Worm (Caenorhabditis elegans) whole organism, L2 larva: ENCODE measurements around the gene R12C12.10.

Experiments
- C34F6.9 ChIP-seq: fragments of 150-350 bp; optimal IDR thresholded peaks from 2 replicates; lab custom pipeline; 2014; ENCODE audit warnings: missing biosample characterization, missing genetic modification characterization
- F13H6.1 ChIP-seq: sonication (generic microtip); optimal IDR thresholded peaks from 2 replicates; lab custom pipeline; 2016; ENCODE audit warnings: missing genetic modification characterization, missing compliant biosample characterization
- ZK546.5 ChIP-seq: sonication (generic microtip); optimal IDR thresholded peaks from 2 replicates; lab custom pipeline; 2017; ENCODE audit warnings: missing biosample characterization, missing genetic modification characterization
- alr-1 ChIP-seq: fragments of 150-350 bp; optimal IDR thresholded peaks from 2 replicates; lab custom pipeline; 2014; ENCODE audit warnings: missing biosample characterization, missing genetic modification characterization
- blmp-1 ChIP-seq: sonication (generic microtip); optimal IDR thresholded peaks from 2 replicates; lab custom pipeline; 2017; ENCODE audit warnings: missing genetic modification characterization, mild to moderate bottlenecking, missing compliant biosample characterization, antibody characterized with exemption, moderate library complexity; ENCODE audit not compliant: insufficient read depth
- ceh-16 ChIP-seq: fragments of 150-350 bp; optimal IDR thresholded peaks from 2 replicates; lab custom pipeline; 2014; ENCODE audit warnings: missing biosample characterization, missing genetic modification characterization
- crh-2 ChIP-seq: sonication (generic microtip); optimal IDR thresholded peaks from 2 replicates; lab custom pipeline; 2017; ENCODE audit warnings: missing biosample characterization, missing genetic modification characterization
- dmd-4 ChIP-seq: sonication (generic microtip); optimal IDR thresholded peaks from 2 replicates; lab custom pipeline; 2017; ENCODE audit warnings: missing biosample characterization, missing genetic modification characterization
- egl-27 ChIP-seq: sonication (generic microtip); optimal IDR thresholded peaks from 3 replicates; lab custom pipeline; 2017; ENCODE audit warnings: missing biosample characterization, missing genetic modification reagents, missing genetic modification characterization
- elt-1 ChIP-seq: fragments of 150-350 bp; optimal IDR thresholded peaks from 2 replicates; lab custom pipeline; 2014; ENCODE audit warnings: missing biosample characterization, missing genetic modification characterization
- elt-3 ChIP-seq: sonication (generic microtip); optimal IDR thresholded peaks from 2 replicates; lab custom pipeline; 2017; ENCODE audit warnings: missing biosample characterization, missing genetic modification characterization
- gmeb-1 ChIP-seq: fragments of 150-350 bp; optimal IDR thresholded peaks from 2 replicates; lab custom pipeline; 2014; ENCODE audit warnings: missing biosample characterization, missing genetic modification characterization
- lin-39 ChIP-seq: fragments of 150-350 bp; optimal IDR thresholded peaks from 2 replicates; lab custom pipeline; 2014; ENCODE audit warnings: missing biosample characterization, missing genetic modification reagents, missing genetic modification characterization
- lsy-2 ChIP-seq, 2 experiments: fragments of 150-350 bp in 1 of 2; sonication (generic microtip) in 1 of 2; optimal IDR thresholded peaks; 2 replicates each; lab custom pipeline; 2014 to 2017; ENCODE audit warnings: missing biosample characterization in 2 of 2, missing genetic modification characterization in 2 of 2
- mab-5 ChIP-seq: fragments of 150-350 bp; optimal IDR thresholded peaks from 2 replicates; lab custom pipeline; 2014; ENCODE audit warnings: missing biosample characterization, missing genetic modification characterization
- mbf-1 ChIP-seq: sonication (generic microtip); optimal IDR thresholded peaks from 2 replicates; lab custom pipeline; 2017; ENCODE audit warnings: missing biosample characterization, missing genetic modification characterization
- nhr-10 ChIP-seq: sonication (generic microtip); optimal IDR thresholded peaks from 2 replicates; lab custom pipeline; 2017; ENCODE audit warnings: missing biosample characterization, missing genetic modification characterization
- nhr-11 ChIP-seq: fragments of 150-350 bp; optimal IDR thresholded peaks from 2 replicates; lab custom pipeline; 2014; ENCODE audit warnings: missing biosample characterization, missing genetic modification characterization
- nhr-12 ChIP-seq: fragments of 150-350 bp; optimal IDR thresholded peaks from 2 replicates; lab custom pipeline; 2014; ENCODE audit warnings: missing biosample characterization, missing genetic modification characterization
- nhr-129 ChIP-seq: fragments of 150-350 bp; optimal IDR thresholded peaks from 2 replicates; lab custom pipeline; 2014; ENCODE audit warnings: missing biosample characterization, missing genetic modification characterization
- nhr-23 ChIP-seq: fragments of 150-350 bp; optimal IDR thresholded peaks from 2 replicates; lab custom pipeline; 2014; ENCODE audit warnings: missing biosample characterization, missing genetic modification reagents, missing genetic modification characterization
- nhr-25 ChIP-seq: fragments of 150-350 bp; sonication (generic microtip); optimal IDR thresholded peaks from 3 replicates; lab custom pipeline; 2014; ENCODE audit warnings: missing biosample characterization, missing genetic modification characterization
- nhr-6 ChIP-seq: fragments of 150-350 bp; optimal IDR thresholded peaks from 2 replicates; lab custom pipeline; 2014; ENCODE audit warnings: missing biosample characterization, missing genetic modification characterization
- nhr-77 ChIP-seq: fragments of 150-350 bp; optimal IDR thresholded peaks from 2 replicates; lab custom pipeline; 2014; ENCODE audit warnings: missing biosample characterization, missing genetic modification characterization
- peb-1 ChIP-seq: fragments of 150-350 bp; optimal IDR thresholded peaks from 2 replicates; lab custom pipeline; 2014; ENCODE audit warnings: missing biosample characterization, missing genetic modification characterization
- sem-4 ChIP-seq: fragments of 150-350 bp; optimal IDR thresholded peaks from 2 replicates; lab custom pipeline; 2014; ENCODE audit warnings: missing biosample characterization, missing genetic modification reagents, missing genetic modification characterization
- skn-1 ChIP-seq: sonication (generic microtip); optimal IDR thresholded peaks from 2 replicates; lab custom pipeline; 2017; ENCODE audit warnings: missing biosample characterization, missing genetic modification characterization
- sma-3 ChIP-seq: sonication (generic microtip); optimal IDR thresholded peaks from 2 replicates; lab custom pipeline; 2016; ENCODE audit warnings: missing genetic modification reagents, missing genetic modification characterization, missing compliant biosample characterization
- snpc-4 ChIP-seq: fragments of 150-350 bp; optimal IDR thresholded peaks from 2 replicates; lab custom pipeline; 2014; ENCODE audit warnings: missing biosample characterization, missing genetic modification characterization
- unc-39 ChIP-seq: fragments of 150-350 bp; optimal IDR thresholded peaks from 2 replicates; lab custom pipeline; 2014; ENCODE audit warnings: missing biosample characterization, missing genetic modification characterization
- unc-55 ChIP-seq: fragments of 150-350 bp; sonication (generic microtip); optimal IDR thresholded peaks from 3 replicates; lab custom pipeline; 2014; ENCODE audit warnings: missing biosample characterization, missing genetic modification reagents, missing genetic modification characterization
- unc-62 ChIP-seq: fragments of 150-350 bp; optimal IDR thresholded peaks from 2 replicates; lab custom pipeline; 2014; ENCODE audit warnings: missing biosample characterization, missing genetic modification reagents, missing genetic modification characterization
- zag-1 ChIP-seq: fragments of 150-350 bp; optimal IDR thresholded peaks from 2 replicates; lab custom pipeline; 2014; ENCODE audit warnings: missing biosample characterization, missing genetic modification characterization
- ztf-1 ChIP-seq: fragments of 200-800 bp; sonication (Bioruptor generic); conservative IDR thresholded peaks from 2 replicates; pipeline ENCODE4 v1.3.6; 2022; ENCODE audit warnings: missing genetic modification characterization, missing compliant biosample characterization
- ztf-4 ChIP-seq: fragments of 150-350 bp; optimal IDR thresholded peaks from 2 replicates; lab custom pipeline; 2014; ENCODE audit warnings: missing biosample characterization, missing genetic modification characterization

R12C12.10 gene

DNA sequence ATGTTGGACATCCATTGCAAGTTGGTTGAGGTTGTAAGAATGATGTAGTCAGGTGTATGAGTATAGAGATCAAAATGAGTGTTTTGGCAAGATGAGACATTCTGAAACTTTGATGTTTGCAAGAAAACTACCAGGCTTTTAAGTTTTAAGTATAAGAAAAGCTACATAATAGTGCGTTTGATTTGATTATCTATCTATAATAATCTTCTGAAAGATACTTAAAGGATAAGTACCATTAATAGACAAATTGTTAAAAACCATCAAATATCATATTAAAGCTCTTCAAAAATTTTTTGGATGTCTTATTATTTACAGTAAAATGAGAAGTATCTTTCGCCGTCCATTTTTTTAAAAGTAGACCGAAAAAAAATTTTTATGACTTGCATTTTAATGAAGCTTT is at the start of gene R12C12.10:
R12C12.10 (minus strand) TSS at position 101 of the 400 bp plus-strand sequence.
- no peak for TF ChIP-seq alr-1 (tag; lab: Kevin White, UChicago)
- no peak for TF ChIP-seq mab-5 (tag; lab: Kevin White, UChicago)
- TF ChIP-seq egl-27 (tag; lab: Kevin White, UChicago), result no peak
- no peak for TF ChIP-seq nhr-25
- no peak for TF ChIP-seq mbf-1
- TF ChIP-seq ztf-4 (tag; lab: Kevin White, UChicago), result no peak
- no peak for TF ChIP-seq nhr-77

DNA sequence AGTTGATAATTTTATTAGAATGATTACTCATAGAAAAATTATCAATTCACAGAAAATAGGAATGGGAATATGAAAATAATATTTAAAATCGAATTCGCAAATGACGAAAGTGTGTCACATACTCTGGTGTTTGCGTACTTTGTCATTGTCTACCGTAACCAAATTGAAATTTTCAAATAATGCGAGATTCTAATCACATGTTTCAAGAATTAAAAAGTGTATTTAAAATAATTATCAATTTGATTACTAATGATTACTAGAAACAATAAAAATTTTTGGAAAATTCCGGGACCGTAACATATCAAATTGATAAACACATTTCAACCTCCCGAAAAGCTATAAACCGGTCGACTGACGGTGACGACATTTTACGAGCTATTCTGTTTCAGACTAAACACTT is 48.3 kb upstream of the R12C12.10 start, which contains the start of the genes fbf-2 and nspg-3:
fbf-2 (minus strand) TSS at position 101 of the 400 bp plus-strand sequence.
nspg-3 (plus strand) TSS at position 388 of the 400 bp plus-strand sequence.
- TF ChIP-seq C34F6.9 (tag; lab: Kevin White, UChicago) (no peak), dmd-4 (tag; lab: Kevin White, UChicago) (no peak), nhr-10 (tag; lab: Kevin White, UChicago) (no peak), nhr-77 (no peak), blmp-1 (tag; lab: Kevin White, UChicago) (no peak), nhr-6 (tag; lab: Kevin White, UChicago) (no peak), nhr-12 (tag; lab: Kevin White, UChicago) (no peak), nhr-129 (tag; lab: Kevin White, UChicago) (no peak), gmeb-1 (tag; lab: Kevin White, UChicago) (no peak), nhr-11 (no peak), skn-1 (tag; lab: Kevin White, UChicago) (no peak), alr-1 (tag; lab: Kevin White, UChicago) (no peak), lin-39 (tag; lab: Kevin White, UChicago) (no peak), unc-39 (tag; lab: Kevin White, UChicago) (no peak), F13H6.1 (tag; lab: Kevin White, UChicago) (no peak), mbf-1 (no peak), egl-27 (tag; lab: Kevin White, UChicago) (no peak), ZK546.5 (tag; lab: Kevin White, UChicago) (no peak)

DNA sequence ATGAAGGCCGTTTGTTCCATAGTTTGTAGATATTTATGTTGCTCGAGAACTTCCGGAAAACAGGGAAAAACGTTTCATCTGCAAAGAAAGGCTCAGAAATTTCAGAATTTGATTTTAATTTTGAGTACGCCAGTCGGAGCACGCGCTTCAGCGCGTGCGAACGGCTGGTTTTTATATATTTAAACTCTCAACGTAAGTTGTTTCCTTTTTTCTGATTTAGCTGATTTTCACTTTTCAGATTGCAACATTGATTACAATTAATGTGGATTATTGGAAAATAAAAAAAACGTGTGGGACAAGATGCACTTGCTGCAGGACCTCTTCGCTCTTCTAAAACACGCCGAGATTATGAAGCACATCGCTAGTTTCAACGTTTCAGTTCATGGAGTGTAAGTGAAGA is 39.6 kb upstream of the R12C12.10 start, which contains the start of gene F21H12.3:
F21H12.3 (plus strand) TSS at position 301 of the 400 bp plus-strand sequence.
- TF ChIP-seq nhr-23 (tag; lab: Kevin White, UChicago), result no peak
- TF ChIP-seq blmp-1 (tag; lab: Kevin White, UChicago), result no peak
- no peak for TF ChIP-seq ztf-1 (GFP tag; lab: Robert Waterston, UW)
- no peak for TF ChIP-seq unc-55
- TF ChIP-seq C34F6.9 (tag; lab: Kevin White, UChicago), result no peak
- TF ChIP-seq ceh-16 (tag; lab: Kevin White, UChicago), result no peak
- TF ChIP-seq unc-62, result no peak
- no peak for TF ChIP-seq nhr-10 (tag; lab: Kevin White, UChicago)
- TF ChIP-seq elt-3 (tag; lab: Kevin White, UChicago), result no peak
- no peak for TF ChIP-seq skn-1 (tag; lab: Kevin White, UChicago)
- TF ChIP-seq sma-3 (GFP tag; lab: Kevin White, UChicago), result no peak
- TF ChIP-seq sem-4, result no peak
- no peak for TF ChIP-seq nhr-77

DNA sequence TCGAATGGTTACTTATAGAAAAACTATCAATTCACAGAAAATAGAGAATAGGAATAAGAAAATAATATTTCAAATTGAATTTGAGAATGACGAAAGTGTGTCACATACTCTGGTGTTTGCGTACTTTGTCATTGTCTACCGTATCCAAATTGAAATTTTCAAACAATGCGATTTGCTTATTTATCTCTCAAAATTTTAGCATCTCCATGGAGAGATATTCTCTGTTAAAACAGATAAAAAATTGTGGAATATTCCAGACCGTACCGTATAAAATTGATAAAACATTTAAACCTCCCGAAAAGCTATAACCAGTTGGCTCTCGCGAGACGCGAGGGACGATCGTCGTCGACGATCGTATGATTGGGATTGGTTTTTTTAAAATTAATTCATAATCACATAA is 37.7 kb upstream of the R12C12.10 start, which contains the start of gene fbf-1:
fbf-1 (minus strand) TSS at position 101 of the 400 bp plus-strand sequence.
- no peak for TF ChIP-seq nhr-129 (tag; lab: Kevin White, UChicago)
- no peak for TF ChIP-seq elt-1 (tag; lab: Kevin White, UChicago)
- TF ChIP-seq skn-1 (tag; lab: Kevin White, UChicago), result no peak
- no peak for TF ChIP-seq nhr-11
- no peak for TF ChIP-seq C34F6.9 (tag; lab: Kevin White, UChicago)
- no peak for TF ChIP-seq unc-55
- no peak for TF ChIP-seq peb-1 (tag; lab: Kevin White, UChicago)
- no peak for TF ChIP-seq nhr-12 (tag; lab: Kevin White, UChicago)

DNA sequence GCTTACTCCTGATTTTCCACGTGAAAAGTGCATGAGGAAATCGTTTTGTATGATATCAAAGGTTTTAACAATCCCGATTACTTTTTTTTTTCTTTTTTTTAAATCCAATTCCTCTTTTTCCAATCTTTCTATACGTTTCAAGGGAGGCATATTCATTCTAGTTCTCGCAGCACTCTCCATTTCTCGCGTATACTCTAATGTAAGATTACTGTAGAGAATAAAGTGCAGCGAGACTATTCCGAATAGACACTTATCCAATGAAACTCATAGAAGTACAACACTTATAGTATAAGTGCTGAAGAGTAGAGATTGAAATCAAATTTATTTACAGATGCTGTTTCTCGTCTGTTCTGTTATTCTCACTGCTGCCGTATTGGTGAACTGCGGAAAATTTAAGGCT is 34.5 kb upstream of the R12C12.10 start, which contains the start of gene H12I13.6:
H12I13.6 (plus strand) TSS at position 301 of the 400 bp plus-strand sequence.
- TF ChIP-seq ztf-1 (GFP tag; lab: Robert Waterston, UW) (no peak), ceh-16 (tag; lab: Kevin White, UChicago) (no peak), nhr-10 (tag; lab: Kevin White, UChicago) (no peak), lsy-2 (tag; optimal IDR thresholded peaks at IDR 0.05; lab: Kevin White, UChicago) (no peak), nhr-25 (no peak), unc-39 (tag; lab: Kevin White, UChicago) (no peak), mab-5 (tag; lab: Kevin White, UChicago) (no peak), zag-1 (no peak), crh-2 (no peak), nhr-23 (tag; lab: Kevin White, UChicago) (no peak), snpc-4 (tag; lab: Kevin White, UChicago) (no peak), ZK546.5 (tag; lab: Kevin White, UChicago) (no peak), sem-4 (no peak), sma-3 (GFP tag; lab: Kevin White, UChicago) (no peak), egl-27 (tag; lab: Kevin White, UChicago) (no peak)
